Fruit fly (Drosophila melanogaster) whole organism, embryonic: Measurements from ENCODE around the gene OtopLb.

Experiments used
- Atf-2 ChIP-seq: fragments of 200-800 bp; sonication (Bioruptor generic); optimal IDR thresholded peaks from 2 replicates; lab custom pipeline; 2016; ENCODE audit warnings: missing biosample characterization, missing genetic modification characterization
- Atf6 ChIP-seq: fragments of 200-800 bp; sonication (Bioruptor generic); IDR thresholded peaks from 2 replicates; pipeline ENCODE4 v1.3.6; 2022; ENCODE audit warnings: missing biosample characterization, missing genetic modification characterization
- Blimp-1 ChIP-seq: fragments of 200-800 bp; sonication (Bioruptor generic); optimal IDR thresholded peaks from 3 replicates; lab custom pipeline; 2018; ENCODE audit warnings: missing biosample characterization, missing genetic modification characterization, mild to moderate bottlenecking, moderate library complexity, missing genetic modification reagents
- BtbVII ChIP-seq: fragments of 200-800 bp; sonication (Bioruptor generic); optimal IDR thresholded peaks from 3 replicates; lab custom pipeline; 2017; ENCODE audit warnings: missing biosample characterization, mild to moderate bottlenecking, missing genetic modification characterization
- CG10267 ChIP-seq: fragments of 200-800 bp; sonication (Bioruptor generic); optimal IDR thresholded peaks from 2 replicates; lab custom pipeline; 2018; ENCODE audit warnings: missing biosample characterization, mild to moderate bottlenecking, missing genetic modification characterization, moderate library complexity
- CG14050 ChIP-seq: fragments of 200-800 bp; sonication (Bioruptor generic); IDR thresholded peaks from 3 replicates; pipeline ENCODE4 v1.3.6; 2022; ENCODE audit warnings: missing biosample characterization, missing genetic modification characterization
- CG17568 ChIP-seq: fragments of 200-800 bp; sonication (Bioruptor generic); optimal IDR thresholded peaks from 2 replicates; lab custom pipeline; 2018; ENCODE audit warnings: missing biosample characterization, mild to moderate bottlenecking, missing genetic modification characterization, moderate library complexity
- CG18599 ChIP-seq: fragments of 200-800 bp; sonication (Bioruptor generic); optimal IDR thresholded peaks from 3 replicates; lab custom pipeline; 2017; ENCODE audit warnings: missing biosample characterization, missing genetic modification characterization, mild to moderate bottlenecking, moderate library complexity, missing genetic modification reagents
- CG2202 ChIP-seq: fragments of 200-800 bp; sonication (Bioruptor generic); optimal IDR thresholded peaks from 2 replicates; lab custom pipeline; 2018; ENCODE audit warnings: missing biosample characterization, mild to moderate bottlenecking, missing genetic modification characterization
- CG30403 ChIP-seq: fragments of 200-800 bp; sonication (Bioruptor generic); optimal IDR thresholded peaks from 3 replicates; lab custom pipeline; 2016; ENCODE audit warnings: missing biosample characterization, missing genetic modification characterization
- CG33557 ChIP-seq: fragments of 200-800 bp; sonication (Bioruptor generic); optimal IDR thresholded peaks from 2 replicates; lab custom pipeline; 2019; ENCODE audit warnings: missing biosample characterization, mild to moderate bottlenecking, missing genetic modification characterization, moderate library complexity
- CG3726 ChIP-seq: fragments of 200-800 bp; sonication (Bioruptor generic); IDR thresholded peaks from 3 replicates; pipeline ENCODE4, ENCODE4 v1.3.6; 2022; ENCODE audit warnings: missing biosample characterization, missing genetic modification characterization
- CG6254 ChIP-seq: fragments of 200-800 bp; sonication (Bioruptor generic); optimal IDR thresholded peaks from 3 replicates; lab custom pipeline; 2017; ENCODE audit warnings: mild to moderate bottlenecking, missing biosample characterization, missing genetic modification reagents, missing genetic modification characterization
- CG6791 ChIP-seq: fragments of 200-800 bp; sonication (Bioruptor generic); IDR thresholded peaks from 3 replicates; pipeline ENCODE4 v1.3.6; 2022; ENCODE audit warnings: missing biosample characterization, missing genetic modification characterization; ENCODE audit not compliant: partially characterized antibody
- CoRest ChIP-seq: fragments of 200-800 bp; sonication (Bioruptor generic); optimal IDR thresholded peaks from 3 replicates; lab custom pipeline; 2018; ENCODE audit warnings: missing biosample characterization, mild to moderate bottlenecking, missing genetic modification characterization, moderate library complexity
- D ChIP-seq, 2 experiments: fragments of 200-800 bp in 1 of 2; fragments of >200 bp in 1 of 2; sonication (Bioruptor generic) in 1 of 2; optimal IDR thresholded peaks; 2 replicates in 1 of 2; 3 replicates in 1 of 2; lab custom pipeline; 2017; ENCODE audit warnings: mild to moderate bottlenecking in 1 of 2, missing biosample characterization in 1 of 2, missing genetic modification characterization in 1 of 2, missing genetic modification reagents in 1 of 2
- Dbx ChIP-seq: fragments of 200-800 bp; sonication (Bioruptor generic); IDR thresholded peaks from 3 replicates; pipeline ENCODE4 v1.3.6; 2022; ENCODE audit warnings: missing biosample characterization, missing genetic modification characterization
- Doc3 ChIP-seq: fragments of 200-800 bp; sonication (Bioruptor generic); IDR thresholded peaks from 3 replicates; pipeline ENCODE4 v1.3.6; 2022; ENCODE audit warnings: missing biosample characterization, missing genetic modification characterization; ENCODE audit not compliant: partially characterized antibody
- H2.0 ChIP-seq: fragments of 200-800 bp; sonication (Bioruptor generic); IDR thresholded peaks from 2 replicates; pipeline ENCODE4 v1.3.6; 2022; ENCODE audit warnings: missing biosample characterization, missing genetic modification characterization
- HLH3B ChIP-seq: fragments of 200-800 bp; sonication (Bioruptor generic); IDR thresholded peaks from 2 replicates; pipeline ENCODE4 v1.3.6; 2022; ENCODE audit warnings: missing biosample characterization, missing genetic modification characterization
- Hr3 ChIP-seq: fragments of 200-800 bp; sonication (Bioruptor generic); optimal IDR thresholded peaks from 3 replicates; lab custom pipeline; 2016; ENCODE audit warnings: missing biosample characterization, missing genetic modification characterization
- Myb ChIP-seq: fragments of 200-800 bp; sonication (Bioruptor generic); optimal IDR thresholded peaks from 2 replicates; lab custom pipeline; 2016; ENCODE audit warnings: missing biosample characterization, missing genetic modification characterization
- NfI ChIP-seq: fragments of 200-800 bp; sonication (Bioruptor generic); optimal IDR thresholded peaks from 3 replicates; lab custom pipeline; 2018; ENCODE audit warnings: missing biosample characterization, mild to moderate bottlenecking, missing genetic modification characterization, moderate library complexity
- Scr ChIP-seq: fragments of 200-800 bp; sonication (Bioruptor generic); IDR thresholded peaks from 2 replicates; pipeline ENCODE4 v1.3.6; 2022; ENCODE audit warnings: missing biosample characterization, missing genetic modification characterization; ENCODE audit not compliant: partially characterized antibody
- Side ChIP-seq: fragments of 200-800 bp; sonication (Bioruptor generic); optimal IDR thresholded peaks from 2 replicates; lab custom pipeline; 2016; ENCODE audit warnings: missing biosample characterization, missing genetic modification characterization
- TFAM ChIP-seq: fragments of 200-800 bp; sonication (Bioruptor generic); optimal IDR thresholded peaks from 2 replicates; lab custom pipeline; 2017; ENCODE audit warnings: missing biosample characterization, missing genetic modification characterization, inconsistent platforms
- al ChIP-seq: fragments of 200-800 bp; sonication (Bioruptor generic); IDR thresholded peaks from 2 replicates; pipeline ENCODE4 v1.3.6; 2022; ENCODE audit warnings: missing biosample characterization, missing genetic modification characterization
- bbx ChIP-seq: fragments of 200-800 bp; sonication (Bioruptor generic); IDR thresholded peaks from 2 replicates; pipeline ENCODE4 v1.3.6; 2022; ENCODE audit warnings: missing biosample characterization, missing genetic modification characterization; ENCODE audit not compliant: partially characterized antibody
- chinmo ChIP-seq: fragments of 200-800 bp; sonication (Bioruptor generic); IDR thresholded peaks from 4 replicates; pipeline ENCODE4 v1.3.6; 2022; ENCODE audit warnings: missing biosample characterization, missing genetic modification characterization; ENCODE audit not compliant: partially characterized antibody
- exex ChIP-seq: fragments of 200-800 bp; sonication (Bioruptor generic); optimal IDR thresholded peaks from 4 replicates; lab custom pipeline; 2018; ENCODE audit warnings: missing biosample characterization, mild to moderate bottlenecking, missing genetic modification characterization, moderate library complexity
- fd102C ChIP-seq: fragments of 200-800 bp; sonication (Bioruptor generic); optimal IDR thresholded peaks from 2 replicates; lab custom pipeline; 2018; ENCODE audit warnings: missing biosample characterization, mild to moderate bottlenecking, missing genetic modification characterization, moderate library complexity
- fd64A ChIP-seq: fragments of 200-800 bp; sonication (Bioruptor generic); optimal IDR thresholded peaks from 3 replicates; lab custom pipeline; 2018; ENCODE audit warnings: missing biosample characterization, mild to moderate bottlenecking, missing genetic modification characterization
- gem ChIP-seq: fragments of 200-800 bp; sonication (Bioruptor generic); optimal IDR thresholded peaks from 2 replicates; lab custom pipeline; 2019; ENCODE audit warnings: missing biosample characterization, mild to moderate bottlenecking, missing genetic modification characterization, moderate library complexity
- grn ChIP-seq: fragments of 200-800 bp; sonication (Bioruptor generic); optimal IDR thresholded peaks from 3 replicates; lab custom pipeline; 2017; ENCODE audit warnings: missing biosample characterization, missing genetic modification characterization
- gsb ChIP-seq: fragments of 200-800 bp; sonication (Bioruptor generic); IDR thresholded peaks from 2 replicates; pipeline ENCODE4 v1.3.6; 2022; ENCODE audit warnings: missing biosample characterization, missing genetic modification characterization
- kni ChIP-seq: fragments of 200-800 bp; sonication (Bioruptor generic); optimal IDR thresholded peaks from 3 replicates; lab custom pipeline; 2017; ENCODE audit warnings: mild to moderate bottlenecking, missing biosample characterization, missing genetic modification reagents, missing genetic modification characterization
- lilli ChIP-seq: fragments of 200-800 bp; sonication (Bioruptor generic); optimal IDR thresholded peaks from 3 replicates; lab custom pipeline; 2016; ENCODE audit warnings: missing biosample characterization, missing genetic modification characterization
- mirr ChIP-seq: fragments of 200-800 bp; sonication (Bioruptor generic); optimal IDR thresholded peaks from 3 replicates; lab custom pipeline; 2018; ENCODE audit warnings: missing biosample characterization, mild to moderate bottlenecking, missing genetic modification characterization
- pan ChIP-seq, 4 experiments: fragments of >200 bp in 3 of 4; fragments of 200-800 bp in 1 of 4; sonication (Bioruptor generic) in 1 of 4; optimal IDR thresholded peaks in 3 of 4; IDR thresholded peaks in 1 of 4; 2 replicates each; pipeline versions ENCODE4 v1.3.6 to Lab custom; 2017 to 2022; ENCODE audit warnings: missing biosample characterization in 2 of 4, missing genetic modification characterization in 2 of 4, mixed read lengths in 1 of 4
- repo ChIP-seq: fragments of 200-800 bp; sonication (Bioruptor generic); optimal IDR thresholded peaks from 2 replicates; lab custom pipeline; 2016; ENCODE audit warnings: missing biosample characterization, missing genetic modification characterization
- rib ChIP-seq: fragments of 200-800 bp; sonication (Bioruptor generic); IDR thresholded peaks from 2 replicates; pipeline ENCODE4 v1.3.6; 2022; ENCODE audit warnings: missing biosample characterization, missing genetic modification characterization
- sd ChIP-seq: fragments of 200-800 bp; sonication (Bioruptor generic); optimal IDR thresholded peaks from 3 replicates; lab custom pipeline; 2018; ENCODE audit warnings: missing biosample characterization, mild to moderate bottlenecking, missing genetic modification characterization, moderate library complexity
- sens ChIP-seq: fragments of 200-800 bp; sonication (Bioruptor generic); peaks from one replicate; lab custom pipeline; 2016; ENCODE audit warnings: missing biosample characterization, missing genetic modification characterization
- sens-2 ChIP-seq: fragments of 200-800 bp; sonication (Bioruptor generic); IDR thresholded peaks from 2 replicates; pipeline ENCODE4 v1.3.6; 2022; ENCODE audit warnings: missing biosample characterization, missing genetic modification characterization
- sug ChIP-seq: fragments of 200-800 bp; optimal IDR thresholded peaks from 2 replicates; lab custom pipeline; 2019; ENCODE audit warnings: missing biosample characterization, mild to moderate bottlenecking, missing genetic modification characterization, moderate library complexity
- trem ChIP-seq: fragments of 200-800 bp; optimal IDR thresholded peaks from 3 replicates; lab custom pipeline; 2019; ENCODE audit warnings: missing biosample characterization, mild to moderate bottlenecking, missing genetic modification characterization, moderate library complexity
- unc-4 ChIP-seq: fragments of 200-800 bp; sonication (Bioruptor generic); IDR thresholded peaks from 2 replicates; pipeline ENCODE4 v1.3.6; 2022; ENCODE audit warnings: missing biosample characterization, missing genetic modification characterization; ENCODE audit not compliant: partially characterized antibody
- vnd ChIP-seq: fragments of 200-800 bp; sonication (Bioruptor generic); IDR thresholded peaks from 3 replicates; pipeline ENCODE4 v1.3.6; 2022; ENCODE audit warnings: missing biosample characterization, missing genetic modification characterization; ENCODE audit not compliant: partially characterized antibody
- zfh2 ChIP-seq: fragments of 200-800 bp; sonication (Bioruptor generic); optimal IDR thresholded peaks from 2 replicates; lab custom pipeline; 2016; ENCODE audit warnings: missing biosample characterization, missing genetic modification characterization

OtopLb gene

dm6 chr2L:3298065-3298469 lies 17.7 kb upstream of the OtopLb start (continued):
- TF ChIP-seq CG6254 (GFP tag; lab: Kevin White, UChicago) = no peak
- TF ChIP-seq BtbVII (GFP tag; lab: Kevin White, UChicago) = no peak
- TF ChIP-seq sd = peak; percentile 64
- 0 out of 4 replicates have a peak, but pooled peaks have one; percentile 58 for TF ChIP-seq chinmo
- TF ChIP-seq Myb (GFP tag; lab: Kevin White, UChicago) = no peak
- no peak for TF ChIP-seq CoRest (tag; lab: Kevin White, UChicago)
- no peak for TF ChIP-seq kni (GFP tag; lab: Kevin White, UChicago)
- TF ChIP-seq rib (GFP tag; lab: Robert Waterston, UW) = no peak
- TF ChIP-seq Dbx (GFP tag; lab: Robert Waterston, UW) = no peak
- TF ChIP-seq lilli (GFP tag; lab: Kevin White, UChicago) = no peak
- TF ChIP-seq al = no peak
- TF ChIP-seq mirr (GFP tag; lab: Kevin White, UChicago) = peak; percentile 86
- no peak for TF ChIP-seq Atf6 (GFP tag; lab: Robert Waterston, UW)
- no peak for TF ChIP-seq zfh2 (GFP tag; lab: Kevin White, UChicago)
- TF ChIP-seq CG10267 = no peak
- no peak for TF ChIP-seq CG6791 (GFP tag; lab: Robert Waterston, UW)
- TF ChIP-seq fd102C (GFP tag; lab: Kevin White, UChicago) = no peak
- TF ChIP-seq CG3726 (GFP tag; lab: Robert Waterston, UW) = no peak
- no peak for TF ChIP-seq CG33557 (GFP tag; lab: Kevin White, UChicago)
- no peak for TF ChIP-seq bbx (GFP tag; lab: Robert Waterston, UW)
- TF ChIP-seq H2.0 = no peak
- TF ChIP-seq Atf-2 (GFP tag; lab: Kevin White, UChicago) = no peak
- TF ChIP-seq Blimp-1 = no peak
- no peak for TF ChIP-seq CG14050 (GFP tag; lab: Robert Waterston, UW)
- no peak for TF ChIP-seq CG17568
- no peak for TF ChIP-seq NfI (GFP tag; lab: Kevin White, UChicago)
- no peak for TF ChIP-seq fd64A (GFP tag; lab: Kevin White, UChicago)
- TF ChIP-seq CG30403 (GFP tag; lab: Kevin White, UChicago) = no peak
- no peak for TF ChIP-seq Doc3
- TF ChIP-seq vnd (GFP tag; lab: Robert Waterston, UW) = no peak
- TF ChIP-seq HLH3B (GFP tag; lab: Robert Waterston, UW) = no peak
- TF ChIP-seq sens (GFP tag; lab: Kevin White, UChicago) = peak; percentile 57
- no peak for TF ChIP-seq pan (optimal IDR thresholded peaks at IDR 0.05; lab: Kevin White, UChicago)
- no peak for TF ChIP-seq pan (GFP tag; optimal IDR thresholded peaks at IDR 0.05 in 1 of 2, IDR thresholded peaks at IDR 0.05 in 1 of 2)
- no peak for TF ChIP-seq sens-2
- TF ChIP-seq repo (GFP tag; lab: Kevin White, UChicago) = no peak
- no peak for TF ChIP-seq gem (tag; lab: Kevin White, UChicago)
- TF ChIP-seq trem (tag; lab: Kevin White, UChicago) = no peak
- no peak for TF ChIP-seq D (optimal IDR thresholded peaks at IDR 0.05; lab: Kevin White, UChicago)
- no peak for TF ChIP-seq D (GFP tag; optimal IDR thresholded peaks at IDR 0.05; lab: Kevin White, UChicago)
- no peak for TF ChIP-seq Scr
- no peak for TF ChIP-seq TFAM (GFP tag; lab: Kevin White, UChicago)
- TF ChIP-seq Hr3 = no peak
- TF ChIP-seq unc-4 (GFP tag; lab: Robert Waterston, UW) = no peak
- peak; percentile 82 for TF ChIP-seq grn (GFP tag; lab: Kevin White, UChicago)
- no peak for TF ChIP-seq Side (GFP tag; lab: Kevin White, UChicago)
- peak; percentile 92 for TF ChIP-seq sug
- TF ChIP-seq CG2202 (tag; lab: Kevin White, UChicago) = no peak
- peak; percentile 0 for TF ChIP-seq CG18599 (GFP tag; lab: Kevin White, UChicago)
- peak; percentile 99 for TF ChIP-seq exex (tag; lab: Kevin White, UChicago)
- no peak for TF ChIP-seq gsb (GFP tag; lab: Robert Waterston, UW)
